Worm (Caenorhabditis elegans): Measurements from ENCODE around the gene nekl-4.

The nekl-4 gene

ce11 chrIII:5553098-5553497 lies 35.8 kb upstream of the nekl-4 start (continued):
- TF ChIP-seq Y105C5A.15 (GFP tag; IDR thresholded peaks at IDR 0.05) (no peak), lin-1 (GFP tag; IDR thresholded peaks at IDR 0.05) (peak; percentile 71; the same call in 1 of the 2 replicates), snpc-4 (tag; optimal IDR thresholded peaks at IDR 0.05) (no peak), T26A8.4 (GFP tag; IDR thresholded peaks at IDR 0.05) (no peak; the same call in 1 of the 2 replicates), daf-8 (GFP tag; IDR thresholded peaks at IDR 0.05) (no peak), nhr-48 (tag; optimal IDR thresholded peaks at IDR 0.05) (peak; percentile 27), arid-1 (GFP tag; conservative IDR thresholded peaks at IDR 0.05) (no peak), lin-29 (GFP tag; IDR thresholded peaks at IDR 0.05) (no peak), madf-5 (GFP tag; IDR thresholded peaks at IDR 0.05) (no peak), nhr-42 (GFP tag; IDR thresholded peaks at IDR 0.05) (0 out of 2 replicates have a peak, but pooled peaks have one; percentile 13), set-16 (GFP tag; IDR thresholded peaks at IDR 0.05) (no peak), spr-3 (GFP tag; optimal IDR thresholded peaks at IDR 0.05) (no peak), nhr-111 (GFP tag; optimal IDR thresholded peaks at IDR 0.05) (no peak), ceh-20 (GFP tag; IDR thresholded peaks at IDR 0.05) (peak; percentile 31; the same call in 1 of the 2 replicates), sdz-12 (GFP tag; optimal IDR thresholded peaks at IDR 0.05) (no peak), nhr-25 (tag; optimal IDR thresholded peaks at IDR 0.05; ENCODE audit: borderline replicate concordance, insufficient read depth) (no peak), mxl-3 (GFP tag; optimal IDR thresholded peaks at IDR 0.05) (no peak), F37D6.2 (tag; optimal IDR thresholded peaks at IDR 0.05) (no peak)

- TF ChIP-seq nhr-10 (tag; optimal IDR thresholded peaks at IDR 0.05) (peak; percentile 2), gei-8 (GFP tag; optimal IDR thresholded peaks at IDR 0.05) (no peak), nhr-77 (tag; optimal IDR thresholded peaks at IDR 0.05) (peak; percentile 84), egl-43 (GFP tag; IDR thresholded peaks at IDR 0.05) (no peak), hif-1 (tag; optimal IDR thresholded peaks at IDR 0.05) (peak in 1 of 2 experiments; percentile 49), mdt-29 (GFP tag; IDR thresholded peaks at IDR 0.05) (no peak), lin-29 (GFP tag; IDR thresholded peaks at IDR 0.05) (no peak), F26F4.8 (GFP tag; conservative IDR thresholded peaks at IDR 0.05) (no peak), T26A8.4 (GFP tag; IDR thresholded peaks at IDR 0.05) (no peak), saeg-2 (GFP tag; IDR thresholded peaks at IDR 0.05) (no peak), fos-1 (tag; optimal IDR thresholded peaks at IDR 0.05) (no peak), pqm-1 (tag; optimal IDR thresholded peaks at IDR 0.05) (no peak), Y48G9A.11 (GFP tag; IDR thresholded peaks at IDR 0.05) (no peak), madf-9 (GFP tag; conservative IDR thresholded peaks at IDR 0.05) (no peak), lsy-2 (tag; optimal IDR thresholded peaks at IDR 0.05) (peak in 1 of 2 experiments; percentile 69), spr-3 (GFP tag; optimal IDR thresholded peaks at IDR 0.05) (no peak), aha-1 (tag) (peak; percentile 89), ceh-62 (tag; optimal IDR thresholded peaks at IDR 0.05) (no peak), nhr-102 (tag; optimal IDR thresholded peaks at IDR 0.05) (peak; percentile 24), zag-1 (tag; optimal IDR thresholded peaks at IDR 0.05) (no peak), lin-39 (tag; optimal IDR thresholded peaks at IDR 0.05) (no peak), D1046.2 (GFP tag; IDR thresholded peaks at IDR 0.05) (no peak), php-3 (GFP tag; IDR thresholded peaks at IDR 0.05) (no peak), duxl-1 (tag; optimal IDR thresholded peaks at IDR 0.05; ENCODE audit: poor library complexity) (no peak), aly-2 (tag; optimal IDR thresholded peaks at IDR 0.05) (no peak), nhr-48 (tag; optimal IDR thresholded peaks at IDR 0.05) (peak; percentile 33), ces-1 (GFP tag; optimal IDR thresholded peaks at IDR 0.05) (no peak), attf-4 (tag; optimal IDR thresholded peaks at IDR 0.05) (no peak), nhr-28 (tag; optimal IDR thresholded peaks at IDR 0.05) (peak; percentile 82), nhr-76 (tag; optimal IDR thresholded peaks at IDR 0.05) (no peak), ztf-7 (tag; optimal IDR thresholded peaks at IDR 0.05) (peak; percentile 13), zip-2 (tag; optimal IDR thresholded peaks at IDR 0.05) (no peak), F10B5.3 (tag; optimal IDR thresholded peaks at IDR 0.05) (no peak), dpl-1 (GFP tag; optimal IDR thresholded peaks at IDR 0.05) (no peak), F49E8.2 (tag; optimal IDR thresholded peaks at IDR 0.05; ENCODE audit: borderline replicate concordance) (no peak), daf-16 (GFP tag; optimal IDR thresholded peaks at IDR 0.05) (peak; percentile 77 to 80), daf-16 (tag; optimal IDR thresholded peaks at IDR 0.05) (peak; percentile 93)
These were observed 34.8 kb upstream of the nekl-4 start, which contains the start of gene F09F7.6 for ce11 chrIII:5552072-5552667. TSS of gene F09F7.6 (minus strand) at chrIII:5552135.

Data from whole organism, L4 larva.